Worm (Caenorhabditis elegans) whole organism, mixed stage, embryonic: ENCODE measurements around the gene C01G10.14.
"Not testable (repeated sequence)": the region's sequence is repeated elsewhere in the genome, so short reads cannot be mapped to it uniquely, and the experiment has no call there.

Experiments
- M03D4.4 ChIP-seq: sonication (generic microtip); optimal IDR thresholded peaks from 2 replicates; lab custom pipeline; 2017; ENCODE audit warnings: mild to moderate bottlenecking, missing genetic modification characterization, missing compliant biosample characterization
- bed-3 ChIP-seq: fragments of 200-800 bp; sonication (Bioruptor generic); optimal IDR thresholded peaks from 3 replicates; lab custom pipeline; 2018; ENCODE audit warnings: mild to moderate bottlenecking, missing genetic modification characterization, moderate library complexity, missing compliant biosample characterization
- blmp-1 ChIP-seq: fragments of 150-350 bp; optimal IDR thresholded peaks from 2 replicates; lab custom pipeline; 2014; ENCODE audit warnings: missing biosample characterization, missing genetic modification characterization
- ceh-39 ChIP-seq: fragments of 150-350 bp; optimal IDR thresholded peaks from 2 replicates; lab custom pipeline; 2014; ENCODE audit warnings: missing biosample characterization, missing genetic modification characterization
- ceh-83 ChIP-seq: fragments of 200-800 bp; sonication (Bioruptor generic); optimal IDR thresholded peaks from 2 replicates; lab custom pipeline; 2018; ENCODE audit warnings: mild to moderate bottlenecking, missing genetic modification characterization, missing compliant biosample characterization
- ces-1 ChIP-seq: fragments of 150-350 bp; optimal IDR thresholded peaks from 2 replicates; lab custom pipeline; 2014; ENCODE audit warnings: missing biosample characterization, missing genetic modification reagents, missing genetic modification characterization
- cnd-1 ChIP-seq: fragments of 200-800 bp; sonication (Bioruptor generic); optimal IDR thresholded peaks from 2 replicates; lab custom pipeline; 2018; ENCODE audit warnings: mild to moderate bottlenecking, missing genetic modification characterization, missing compliant biosample characterization
- drap-1 ChIP-seq: fragments of 200-800 bp; sonication (Bioruptor generic); optimal IDR thresholded peaks from 3 replicates; lab custom pipeline; 2018; ENCODE audit warnings: mild to moderate bottlenecking, missing genetic modification characterization, missing compliant biosample characterization
- elt-1 ChIP-seq: sonication (generic microtip); optimal IDR thresholded peaks from 2 replicates; lab custom pipeline; 2017; ENCODE audit warnings: missing genetic modification characterization, mild to moderate bottlenecking, missing compliant biosample characterization, antibody characterized with exemption, moderate library complexity, borderline replicate concordance; ENCODE audit not compliant: insufficient read depth
- flh-1 ChIP-seq: fragments of 200-800 bp; sonication (Bioruptor generic); optimal IDR thresholded peaks from 2 replicates; lab custom pipeline; 2018; ENCODE audit warnings: mild to moderate bottlenecking, missing genetic modification characterization, moderate library complexity, missing compliant biosample characterization
- hlh-1 ChIP-seq: fragments of 150-350 bp; optimal IDR thresholded peaks from 2 replicates; lab custom pipeline; 2014; ENCODE audit warnings: missing biosample characterization, missing genetic modification reagents, missing genetic modification characterization
- lin-13 ChIP-seq: fragments of 150-350 bp; optimal IDR thresholded peaks from 2 replicates; lab custom pipeline; 2014; ENCODE audit warnings: missing biosample characterization, missing genetic modification characterization
- lin-32 ChIP-seq: fragments of 200-800 bp; sonication (Bioruptor generic); optimal IDR thresholded peaks from 2 replicates; lab custom pipeline; 2018; ENCODE audit warnings: mild to moderate bottlenecking, missing genetic modification characterization, missing compliant biosample characterization
- lsy-2 ChIP-seq: fragments of 150-350 bp; optimal IDR thresholded peaks from 2 replicates; lab custom pipeline; 2014; ENCODE audit warnings: missing biosample characterization, missing genetic modification characterization
- mab-5 ChIP-seq: fragments of 150-350 bp; optimal IDR thresholded peaks from 2 replicates; lab custom pipeline; 2014; ENCODE audit warnings: missing biosample characterization, missing genetic modification characterization
- mls-2 ChIP-seq: sonication (generic microtip); optimal IDR thresholded peaks from 2 replicates; lab custom pipeline; 2016; ENCODE audit warnings: mild to moderate bottlenecking, missing genetic modification characterization, moderate library complexity, missing compliant biosample characterization
- nhr-12 ChIP-seq: fragments of 150-350 bp; optimal IDR thresholded peaks from 2 replicates; lab custom pipeline; 2014; ENCODE audit warnings: missing biosample characterization, missing genetic modification characterization
- nhr-2 ChIP-seq: fragments of 150-350 bp; optimal IDR thresholded peaks from 2 replicates; lab custom pipeline; 2014; ENCODE audit warnings: missing biosample characterization, missing genetic modification characterization
- nhr-237 ChIP-seq: fragments of 150-350 bp; optimal IDR thresholded peaks from 2 replicates; lab custom pipeline; 2014; ENCODE audit warnings: missing biosample characterization, missing genetic modification characterization
- nhr-28 ChIP-seq: fragments of 150-350 bp; optimal IDR thresholded peaks from 2 replicates; lab custom pipeline; 2014; ENCODE audit warnings: missing biosample characterization, missing genetic modification characterization
- nhr-76 ChIP-seq: sonication (generic microtip); optimal IDR thresholded peaks from 2 replicates; lab custom pipeline; 2017; ENCODE audit warnings: missing biosample characterization, missing genetic modification characterization
- pha-4 ChIP-seq: fragments of 150-350 bp; optimal IDR thresholded peaks from 2 replicates; lab custom pipeline; 2018; ENCODE audit warnings: missing biosample characterization, missing genetic modification reagents, missing genetic modification characterization
- sem-2 ChIP-seq: fragments of 200-800 bp; sonication (Bioruptor generic); optimal IDR thresholded peaks from 2 replicates; lab custom pipeline; 2018; ENCODE audit warnings: mild to moderate bottlenecking, missing genetic modification characterization, missing compliant biosample characterization
- sptf-1 ChIP-seq: sonication (generic microtip); optimal IDR thresholded peaks from 2 replicates; lab custom pipeline; 2017; ENCODE audit warnings: mild to moderate bottlenecking, missing genetic modification characterization, moderate library complexity, missing compliant biosample characterization
- tbx-8 ChIP-seq: fragments of 200-800 bp; sonication (Bioruptor generic); optimal IDR thresholded peaks from 2 replicates; lab custom pipeline; 2018; ENCODE audit warnings: mild to moderate bottlenecking, missing genetic modification characterization, moderate library complexity, missing compliant biosample characterization
- unc-120 ChIP-seq: sonication (generic microtip); optimal IDR thresholded peaks from 2 replicates; lab custom pipeline; 2017; ENCODE audit warnings: missing genetic modification characterization, missing compliant biosample characterization; ENCODE audit not compliant: poor library complexity, severe bottlenecking
- unc-39 ChIP-seq: fragments of 150-350 bp; optimal IDR thresholded peaks from 2 replicates; lab custom pipeline; 2014; ENCODE audit warnings: missing biosample characterization, missing genetic modification characterization
- zip-8 ChIP-seq: fragments of 150-350 bp; optimal IDR thresholded peaks from 2 replicates; lab custom pipeline; 2014; ENCODE audit warnings: missing biosample characterization, missing genetic modification characterization
- ztf-11 ChIP-seq: fragments of 150-350 bp; optimal IDR thresholded peaks from 2 replicates; lab custom pipeline; 2014; ENCODE audit warnings: missing biosample characterization, missing genetic modification characterization

Gene C01G10.14

ce11 chrV:15115968-15116367 is 10.2 kb upstream of the C01G10.14 start, which contains the start of gene T01G5.8:
TSS of gene T01G5.8 (plus strand) at chrV:15116268.
- TF ChIP-seq unc-39 (tag; lab: Kevin White, UChicago); nhr-76; flh-1 (GFP tag; lab: Kevin White, UChicago): not testable (repeated sequence)

ce11 chrV:15113992-15114391 is 8.2 kb upstream of the C01G10.14 start, which contains the start of gene T01G5.6:
TSS of gene T01G5.6 (minus strand) at chrV:15114092.
- TF ChIP-seq sptf-1 (tag; lab: Kevin White, UChicago) (no peak), lin-13 (tag; lab: Kevin White, UChicago) (no peak), lin-32 (GFP tag; lab: Kevin White, UChicago) (no peak), ztf-11 (tag; lab: Kevin White, UChicago) (no peak), zip-8 (tag; lab: Kevin White, UChicago) (no peak), mab-5 (tag; lab: Kevin White, UChicago) (no peak), drap-1 (GFP tag; lab: Kevin White, UChicago) (no peak), ces-1 (GFP tag; lab: Kevin White, UChicago) (no peak), unc-39 (tag; lab: Kevin White, UChicago) (no peak)

DNA sequence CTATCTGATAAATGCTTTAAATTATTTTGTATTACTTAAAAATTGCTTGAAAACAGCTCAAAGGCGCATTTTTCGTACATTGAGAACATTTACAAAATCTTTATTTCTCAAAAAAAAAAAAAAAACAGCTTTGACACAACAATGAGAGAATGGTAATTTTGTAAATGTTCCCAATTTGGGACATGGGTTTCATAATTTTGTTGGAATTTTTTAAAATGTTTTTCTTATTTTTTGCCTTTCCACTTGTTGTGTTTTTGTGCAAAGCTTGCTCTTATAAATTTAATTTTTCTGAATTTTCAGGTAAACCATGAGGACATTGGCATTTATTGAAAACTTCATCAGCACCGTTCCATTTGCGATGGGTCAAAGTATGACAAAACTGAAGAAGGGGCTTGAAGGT is 5.9 kb upstream of the C01G10.14 start, which contains the start of gene T01G5.7:
TSS of gene T01G5.7 (plus strand) at position 301 of the 400 bp plus-strand sequence.
- TF ChIP-seq tbx-8 (GFP tag; lab: Kevin White, UChicago) = no peak
- no peak for TF ChIP-seq M03D4.4 (tag; lab: Kevin White, UChicago)
- TF ChIP-seq nhr-2 (tag; lab: Kevin White, UChicago) = no peak
- TF ChIP-seq ces-1 (GFP tag; lab: Kevin White, UChicago) = no peak
- no peak for TF ChIP-seq unc-120 (tag; lab: Kevin White, UChicago)
- no peak for TF ChIP-seq blmp-1 (tag; lab: Kevin White, UChicago)
- TF ChIP-seq nhr-12 (tag; lab: Kevin White, UChicago) = no peak
- no peak for TF ChIP-seq lin-32 (GFP tag; lab: Kevin White, UChicago)
- no peak for TF ChIP-seq nhr-76
- TF ChIP-seq nhr-28 = no peak

ce11 chrV:15109260-15109659 is 3.5 kb upstream of the C01G10.14 start, which contains the start of gene Y75B12A.2:
TSS of gene Y75B12A.2 (plus strand) at chrV:15109560.
- TF ChIP-seq M03D4.4 (tag; lab: Kevin White, UChicago) = no peak

DNA sequence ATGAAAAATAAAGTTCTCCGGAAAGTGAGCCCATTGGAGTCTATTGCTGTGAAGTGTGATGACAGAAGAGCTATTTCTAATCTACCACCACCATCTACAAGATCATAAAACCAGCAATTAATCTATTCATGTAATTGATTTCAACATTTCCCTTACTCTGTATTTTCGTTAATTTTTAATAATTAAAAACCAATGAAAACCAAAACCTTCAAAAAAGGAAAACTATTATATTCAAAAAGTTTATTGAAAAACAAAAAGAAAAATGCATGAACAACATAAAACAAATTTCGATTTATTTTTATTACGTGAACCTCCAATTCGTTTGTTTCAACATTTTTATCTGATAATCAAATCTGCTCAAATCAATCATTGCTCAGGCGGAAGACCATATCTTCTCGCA is 6.3 kb downstream of the C01G10.14 start, which contains the start of gene C01G10.1:
TSS of gene C01G10.1 (plus strand) at position 301 of the 400 bp plus-strand sequence.
- TF ChIP-seq pha-4 = no peak
- TF ChIP-seq mls-2 (tag; lab: Kevin White, UChicago) = no peak
- TF ChIP-seq tbx-8 (GFP tag; lab: Kevin White, UChicago) = no peak
- TF ChIP-seq zip-8 (tag; lab: Kevin White, UChicago) = no peak
- TF ChIP-seq elt-1 (tag; lab: Kevin White, UChicago) = peak; percentile 7

ce11 chrV:15094749-15095148 is 11.0 kb downstream of the C01G10.14 start, which contains the start of gene srx-78:
TSS of gene srx-78 (plus strand) at chrV:15095049.
- no peak for TF ChIP-seq ceh-83 (GFP tag; lab: Kevin White, UChicago)
- no peak for TF ChIP-seq lin-32 (GFP tag; lab: Kevin White, UChicago)
- TF ChIP-seq nhr-2 (tag; lab: Kevin White, UChicago) = no peak
- no peak for TF ChIP-seq unc-39 (tag; lab: Kevin White, UChicago)
- TF ChIP-seq ceh-39 = no peak
- TF ChIP-seq nhr-12 (tag; lab: Kevin White, UChicago) = no peak
- TF ChIP-seq flh-1 (GFP tag; lab: Kevin White, UChicago) = no peak
- no peak for TF ChIP-seq sem-2
- TF ChIP-seq ces-1 (GFP tag; lab: Kevin White, UChicago) = no peak

DNA sequence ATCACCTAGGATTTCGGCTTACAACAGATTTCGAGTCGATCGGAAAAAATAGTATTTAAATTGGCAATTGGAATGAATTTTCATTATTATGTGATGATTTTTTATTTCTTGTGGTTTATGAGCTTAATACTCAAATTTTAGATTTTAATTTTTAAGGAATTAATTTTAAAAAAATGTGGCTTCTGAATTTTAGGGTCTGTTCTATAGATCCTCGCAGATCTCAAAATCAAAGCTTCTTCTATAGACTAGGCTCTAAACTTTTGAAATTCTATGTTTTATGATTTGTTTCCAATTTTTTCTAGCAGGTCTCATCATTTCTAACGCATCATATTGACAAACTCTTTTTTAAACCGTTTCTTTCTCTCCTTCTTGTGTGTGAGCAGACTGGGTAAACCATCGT is 13.1 kb downstream of the C01G10.14 start, which contains the start of gene txt-12:
TSS of gene txt-12 (plus strand) at position 301 of the 400 bp plus-strand sequence.
- no peak for TF ChIP-seq hlh-1 (tag; lab: Kevin White, UChicago)
- TF ChIP-seq lsy-2 (tag; lab: Kevin White, UChicago) = no peak
- TF ChIP-seq flh-1 (GFP tag; lab: Kevin White, UChicago) = no peak
- no peak for TF ChIP-seq lin-32 (GFP tag; lab: Kevin White, UChicago)
- TF ChIP-seq nhr-2 (tag; lab: Kevin White, UChicago) = no peak
- no peak for TF ChIP-seq tbx-8 (GFP tag; lab: Kevin White, UChicago)
- TF ChIP-seq cnd-1 = no peak
- no peak for TF ChIP-seq bed-3
- no peak for TF ChIP-seq nhr-237 (tag; lab: Kevin White, UChicago)
- no peak for TF ChIP-seq mab-5 (tag; lab: Kevin White, UChicago)
- TF ChIP-seq ceh-83 (GFP tag; lab: Kevin White, UChicago) = no peak
